4 worm cellular contexts compared by ENCODE assay signal in genomic region chrV:19829225-19829624, ce11.
A peak's percentile ranks its signal among the peaks of the same experiment; 100 is the strongest.
TF ChIP-seq lines count a peak whose summit lies in the region.

No protein-coding gene starts in this region.

TF ChIP-seq in whole organism, L4 larva, 104 proteins besides CTCF, POLR2A, EP300 and RAD21:
- TF ChIP-seq daf-16 (GFP tag; optimal IDR thresholded peaks at IDR 0.05; lab: Kevin White, UChicago), result no peak
- TF ChIP-seq daf-16 (tag; optimal IDR thresholded peaks at IDR 0.05; lab: Kevin White, UChicago), result no peak
- TF ChIP-seq tra-1 (GFP tag; IDR thresholded peaks at IDR 0.05; lab: Robert Waterston, UW), result no peak
- no peak for TF ChIP-seq nhr-11 (tag; optimal IDR thresholded peaks at IDR 0.05; lab: Kevin White, UChicago)
- TF ChIP-seq gei-8 (GFP tag; optimal IDR thresholded peaks at IDR 0.05; lab: Kevin White, UChicago), result no peak
- peak; percentile 66 for TF ChIP-seq aha-1 (tag; lab: Kevin White, UChicago)

TF ChIP-seq in whole organism, early embryonic, 17 proteins besides CTCF, POLR2A, EP300 and RAD21:
- TF ChIP-seq hnd-1 (tag; optimal IDR thresholded peaks at IDR 0.05; lab: Kevin White, UChicago) (no peak), ceh-36 (tag; optimal IDR thresholded peaks at IDR 0.05; lab: Kevin White, UChicago) (peak; percentile 88)

TF ChIP-seq in whole organism, late embryonic, 69 proteins besides CTCF, POLR2A, EP300 and RAD21:
- TF ChIP-seq dve-1 (tag; optimal IDR thresholded peaks at IDR 0.05; lab: Kevin White, UChicago) (peak; percentile 71), C08G9.2 (tag; optimal IDR thresholded peaks at IDR 0.05; lab: Kevin White, UChicago) (no peak), ceh-14 (tag; optimal IDR thresholded peaks at IDR 0.05; lab: Kevin White, UChicago) (no peak), ceh-9 (tag; optimal IDR thresholded peaks at IDR 0.05; lab: Kevin White, UChicago) (no peak), pag-3 (tag; optimal IDR thresholded peaks at IDR 0.05; lab: Kevin White, UChicago; ENCODE audit: borderline replicate concordance) (peak; percentile 42)

TF ChIP-seq in whole organism, mixed stage, embryonic, 35 proteins besides CTCF, POLR2A, EP300 and RAD21:
- TF ChIP-seq ham-2 (GFP tag; optimal IDR thresholded peaks at IDR 0.05; lab: Kevin White, UChicago) (peak; percentile 35), ceh-43 (GFP tag; optimal IDR thresholded peaks at IDR 0.05; lab: Kevin White, UChicago) (no peak), elt-3 (tag; optimal IDR thresholded peaks at IDR 0.05; lab: Kevin White, UChicago) (no peak), unc-62 (GFP tag; optimal IDR thresholded peaks at IDR 0.05; lab: Kevin White, UChicago) (no peak)

Comparison
In these comparisons a context has a peak if more than half of its experiments do, and no peak if none do; other contexts are left out.
1. Of the 7 proteins assayed by ChIP-seq in both whole organism, L4 larva and whole organism, late embryonic: peak only in whole organism, L4 larva: none; only in whole organism, late embryonic: dve-1; in both: none; in neither: 6.